Fruit fly (Drosophila melanogaster): ENCODE data around the gene CG6836.

CG6836 gene

DNA sequence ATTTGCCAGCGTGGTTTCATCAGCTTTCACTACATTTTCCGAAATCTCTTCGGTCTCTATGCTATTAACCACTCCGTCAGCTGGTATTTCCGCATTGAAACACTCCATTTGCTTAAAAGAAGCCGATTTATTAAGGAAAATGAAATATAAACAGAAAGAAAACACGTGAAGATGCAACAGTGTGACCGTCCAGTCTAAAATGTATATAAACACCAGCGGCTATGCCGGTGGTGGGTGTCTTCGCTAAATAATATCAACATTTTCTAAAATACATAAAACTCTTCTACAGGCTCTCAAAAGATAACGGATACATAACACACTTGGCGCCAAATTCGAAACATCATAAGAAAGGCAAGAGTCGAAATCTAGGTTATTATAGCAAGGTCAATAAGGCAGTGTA, 50.0 kb downstream of the CG6836 start, which contains the start of gene CG3808 (continued):
- TF ChIP-seq CG8290 (GFP tag; optimal IDR thresholded peaks at IDR 0.05) (peak; percentile 5), CG8290 (tag; optimal IDR thresholded peaks at IDR 0.05) (peak in 1 of 2 experiments; percentile 63), GATAe (GFP tag; conservative IDR thresholded peaks at IDR 0.05) (no peak), hkb (optimal IDR thresholded peaks at IDR 0.05) (no peak), hkb (GFP tag; IDR thresholded peaks at IDR 0.05) (no peak), CrebB (tag; optimal IDR thresholded peaks at IDR 0.05) (no peak), CG8765 (GFP tag; IDR thresholded peaks at IDR 0.05) (no peak), pzg (GFP tag; optimal IDR thresholded peaks at IDR 0.05) (peak; percentile 95), CG7987 (GFP tag; optimal IDR thresholded peaks at IDR 0.05) (peak; percentile 9), Stat92E (GFP tag; optimal IDR thresholded peaks at IDR 0.05) (peak in 1 of 3 experiments; percentile 59), tio (GFP tag; optimal IDR thresholded peaks at IDR 0.05) (no peak), CG9437 (GFP tag; optimal IDR thresholded peaks at IDR 0.05) (peak; percentile 50), Oaz (GFP tag; IDR thresholded peaks at IDR 0.05) (no peak), seq (GFP tag; IDR thresholded peaks at IDR 0.05) (no peak), stc (GFP tag; IDR thresholded peaks at IDR 0.05) (no peak), CG17612 (GFP tag; IDR thresholded peaks at IDR 0.05) (no peak), CG12155 (GFP tag; optimal IDR thresholded peaks at IDR 0.05) (no peak), CG8478 (optimal IDR thresholded peaks at IDR 0.05) (no peak), CG11085 (GFP tag; IDR thresholded peaks at IDR 0.05) (no peak), Rx (GFP tag; IDR thresholded peaks at IDR 0.05) (no peak), ems (GFP tag; optimal IDR thresholded peaks at IDR 0.05) (no peak), CG14667 (GFP tag; IDR thresholded peaks at IDR 0.05) (no peak), ab (GFP tag; optimal IDR thresholded peaks at IDR 0.05) (no peak), CG16863 (GFP tag; optimal IDR thresholded peaks at IDR 0.05) (no peak), sisA (GFP tag; IDR thresholded peaks at IDR 0.05) (no peak), CG13775 (GFP tag; optimal IDR thresholded peaks at IDR 0.05) (no peak), pan (optimal IDR thresholded peaks at IDR 0.05) (no peak), pan (GFP tag; optimal IDR thresholded peaks at IDR 0.05 in 1 of 2, IDR thresholded peaks at IDR 0.05 in 1 of 2) (no peak), Fer3 (tag; optimal IDR thresholded peaks at IDR 0.05) (no peak), CG17568 (GFP tag; optimal IDR thresholded peaks at IDR 0.05) (no peak), slou (GFP tag; optimal IDR thresholded peaks at IDR 0.05) (no peak), MTF-1 (GFP tag; optimal IDR thresholded peaks at IDR 0.05; ENCODE audit: borderline replicate concordance) (no peak), klu (GFP tag; IDR thresholded peaks at IDR 0.05) (no peak), Fer2 (tag; optimal IDR thresholded peaks at IDR 0.05) (no peak), CG1024 (GFP tag; IDR thresholded peaks at IDR 0.05) (no peak), knrl (GFP tag; IDR thresholded peaks at IDR 0.05; ENCODE audit: partially characterized antibody) (peak; percentile 6; the same call in 1 of the 3 replicates), phol (tag; optimal IDR thresholded peaks at IDR 0.05) (peak; percentile 52), dati (GFP tag; IDR thresholded peaks at IDR 0.05) (no peak), Ada2b (GFP tag; IDR thresholded peaks at IDR 0.05) (no peak), HmgZ (tag; optimal IDR thresholded peaks at IDR 0.05) (peak; percentile 73), CG18619 (GFP tag; optimal IDR thresholded peaks at IDR 0.05) (no peak), nerfin-2 (GFP tag; IDR thresholded peaks at IDR 0.05; ENCODE audit: partially characterized antibody) (no peak), CG30403 (GFP tag; optimal IDR thresholded peaks at IDR 0.05) (peak; percentile 33), CG9797 (GFP tag; optimal IDR thresholded peaks at IDR 0.05) (peak; percentile 75), CG4617 (GFP tag; optimal IDR thresholded peaks at IDR 0.05; ENCODE audit: borderline replicate concordance) (peak; percentile 32), sr (GFP tag; IDR thresholded peaks at IDR 0.05) (no peak), CG2202 (tag; optimal IDR thresholded peaks at IDR 0.05) (no peak), bowl (GFP tag; IDR thresholded peaks at IDR 0.05) (no peak), CG16779 (GFP tag; IDR thresholded peaks at IDR 0.05) (no peak), hbn (GFP tag; IDR thresholded peaks at IDR 0.05; ENCODE audit: partially characterized antibody) (peak; percentile 17; the same call in 1 of the 2 replicates), tll (GFP tag; optimal IDR thresholded peaks at IDR 0.05) (no peak), Awh (GFP tag; IDR thresholded peaks at IDR 0.05) (no peak), chinmo (GFP tag; IDR thresholded peaks at IDR 0.05; ENCODE audit: partially characterized antibody) (no peak)
